Worm (Caenorhabditis elegans) whole organism, L1 larva: ENCODE results near the gene F47B10.5.
A peak's percentile ranks its signal among the peaks of the same experiment; 100 is the strongest.

Source experiments
- Y116A8C.19 ChIP-seq: sonication (generic microtip); optimal IDR thresholded peaks from 2 replicates; lab custom pipeline; 2016; ENCODE audit warnings: missing compliant biosample characterization, missing genetic modification characterization, borderline replicate concordance
- aha-1 ChIP-seq: fragments of 150-350 bp; optimal IDR thresholded peaks from 2 replicates; lab custom pipeline; 2014; ENCODE audit warnings: missing biosample characterization, missing genetic modification characterization
- ama-1 ChIP-seq: fragments of 150-350 bp; optimal IDR thresholded peaks from 2 replicates; lab custom pipeline; 2014
- ceh-8 ChIP-seq: fragments of 200-800 bp; sonication (Bioruptor generic); optimal IDR thresholded peaks from 2 replicates; lab custom pipeline; 2018; ENCODE audit warnings: mild to moderate bottlenecking, missing genetic modification characterization, moderate library complexity, missing compliant biosample characterization
- ceh-88 ChIP-seq: fragments of 200-800 bp; sonication (Bioruptor generic); IDR thresholded peaks from 2 replicates; pipeline ENCODE4 v1.3.6; 2022; ENCODE audit warnings: missing genetic modification characterization, missing compliant biosample characterization
- ces-1 ChIP-seq: fragments of 150-350 bp; optimal IDR thresholded peaks from 2 replicates; lab custom pipeline; 2014; ENCODE audit warnings: missing biosample characterization, missing genetic modification reagents, missing genetic modification characterization
- efl-1 ChIP-seq, 4 experiments: fragments of 150-350 bp; optimal IDR thresholded peaks in 3 of 4; peaks in 1 of 4; 1 replicate in 1 of 4; 2 replicates in 3 of 4; lab custom pipeline; 2014; ENCODE audit warnings: missing biosample characterization in 2 of 4, missing genetic modification characterization in 2 of 4, missing genetic modification reagents in 2 of 4
- egl-13 ChIP-seq: sonication (generic microtip); optimal IDR thresholded peaks from 2 replicates; lab custom pipeline; 2016; ENCODE audit warnings: missing genotype, missing genetic modification reagents, missing genetic modification characterization, missing compliant biosample characterization
- elt-2 ChIP-seq: sonication (generic microtip); optimal IDR thresholded peaks from 2 replicates; lab custom pipeline; 2016; ENCODE audit warnings: missing genetic modification characterization, mild to moderate bottlenecking, inconsistent platforms, missing compliant biosample characterization, missing genetic modification reagents
- ets-5 ChIP-seq: fragments of 200-800 bp; sonication (Bioruptor generic); IDR thresholded peaks from 2 replicates; pipeline ENCODE4 v1.3.6; 2022; ENCODE audit warnings: missing genetic modification characterization, missing compliant biosample characterization
- fkh-4 ChIP-seq: sonication (generic microtip); optimal IDR thresholded peaks from 2 replicates; lab custom pipeline; 2016; ENCODE audit warnings: missing compliant biosample characterization, missing genetic modification characterization, borderline replicate concordance
- fos-1 ChIP-seq: fragments of 150-350 bp; optimal IDR thresholded peaks from 2 replicates; lab custom pipeline; 2014; ENCODE audit warnings: missing biosample characterization, missing genetic modification characterization
- hlh-17 ChIP-seq: fragments of 200-800 bp; sonication (Bioruptor generic); optimal IDR thresholded peaks from 2 replicates; lab custom pipeline; 2018; ENCODE audit warnings: missing genetic modification characterization, mild to moderate bottlenecking, missing compliant biosample characterization, moderate library complexity, borderline replicate concordance
- hpl-2 ChIP-seq: fragments of 150-350 bp; optimal IDR thresholded peaks from 2 replicates; lab custom pipeline; 2014; ENCODE audit warnings: missing biosample characterization, missing genetic modification reagents, missing genetic modification characterization
- jun-1 ChIP-seq: fragments of 150-350 bp; optimal IDR thresholded peaks from 2 replicates; lab custom pipeline; 2014; ENCODE audit warnings: missing biosample characterization, missing genetic modification reagents, missing genetic modification characterization
- lin-14 ChIP-seq: fragments of 200-800 bp; sonication (Bioruptor generic); optimal IDR thresholded peaks from 2 replicates; lab custom pipeline; 2018; ENCODE audit warnings: mild to moderate bottlenecking, missing genetic modification characterization, moderate library complexity, missing compliant biosample characterization
- lin-39 ChIP-seq: fragments of 150-350 bp; optimal IDR thresholded peaks from 2 replicates; lab custom pipeline; 2014; ENCODE audit warnings: missing biosample characterization, missing genetic modification reagents, missing genetic modification characterization
- lir-3 ChIP-seq: sonication (generic microtip); optimal IDR thresholded peaks from 2 replicates; lab custom pipeline; 2016; ENCODE audit warnings: mild to moderate bottlenecking, missing genetic modification characterization, moderate library complexity, missing compliant biosample characterization; ENCODE audit not compliant: poor library complexity
- mab-9 ChIP-seq: fragments of 200-800 bp; sonication (Bioruptor generic); IDR thresholded peaks from 2 replicates; pipeline ENCODE4 v1.3.6; 2022; ENCODE audit warnings: missing genetic modification reagents, missing genetic modification characterization, missing compliant biosample characterization
- mdl-1 ChIP-seq, 2 experiments: fragments of 150-350 bp; optimal IDR thresholded peaks; 2 replicates each; lab custom pipeline; 2014 to 2017; ENCODE audit warnings: missing biosample characterization in 2 of 2, missing genetic modification characterization in 2 of 2, inconsistent platforms in 1 of 2
- mef-2 ChIP-seq: fragments of 150-350 bp; optimal IDR thresholded peaks from 2 replicates; lab custom pipeline; 2014; ENCODE audit warnings: missing biosample characterization, missing genetic modification characterization
- nhr-12 ChIP-seq: sonication (generic microtip); optimal IDR thresholded peaks from 2 replicates; lab custom pipeline; 2017; ENCODE audit warnings: missing biosample characterization, missing genetic modification characterization
- nhr-19 ChIP-seq: fragments of 200-800 bp; sonication (Bioruptor generic); conservative IDR thresholded peaks from 2 replicates; pipeline ENCODE4 v1.3.6; 2022; ENCODE audit warnings: missing genetic modification characterization, missing compliant biosample characterization
- nhr-20 ChIP-seq: sonication (generic microtip); optimal IDR thresholded peaks from 2 replicates; lab custom pipeline; 2016; ENCODE audit warnings: mild to moderate bottlenecking, missing genetic modification characterization, missing compliant biosample characterization
- nhr-237 ChIP-seq: fragments of 150-350 bp; optimal IDR thresholded peaks from 2 replicates; lab custom pipeline; 2014; ENCODE audit warnings: missing biosample characterization, missing genetic modification characterization
- nhr-28 ChIP-seq: fragments of 150-350 bp; optimal IDR thresholded peaks from 2 replicates; lab custom pipeline; 2014; ENCODE audit warnings: missing biosample characterization, missing genetic modification characterization
- nhr-47 ChIP-seq: sonication (generic microtip); optimal IDR thresholded peaks from 2 replicates; lab custom pipeline; 2016; ENCODE audit warnings: mild to moderate bottlenecking, missing genetic modification characterization, moderate library complexity, missing compliant biosample characterization
- nhr-84 ChIP-seq: sonication (generic microtip); optimal IDR thresholded peaks from 2 replicates; lab custom pipeline; 2017; ENCODE audit warnings: missing biosample characterization, missing genetic modification characterization
- pax-3 ChIP-seq: fragments of 200-800 bp; sonication (Bioruptor generic); optimal IDR thresholded peaks from 2 replicates; lab custom pipeline; 2018; ENCODE audit warnings: mild to moderate bottlenecking, missing genetic modification characterization, moderate library complexity, missing compliant biosample characterization
- rnt-1 ChIP-seq: sonication (generic microtip); optimal IDR thresholded peaks from 2 replicates; lab custom pipeline; 2016; ENCODE audit warnings: mild to moderate bottlenecking, missing genetic modification characterization, moderate library complexity, missing compliant biosample characterization
- snpc-4 ChIP-seq: fragments of 150-350 bp; optimal IDR thresholded peaks from 2 replicates; lab custom pipeline; 2014; ENCODE audit warnings: missing biosample characterization, missing genetic modification characterization
- sox-4 ChIP-seq: sonication (generic microtip); optimal IDR thresholded peaks from 2 replicates; lab custom pipeline; 2016; ENCODE audit warnings: missing genetic modification characterization, missing compliant biosample characterization
- swsn-7 ChIP-seq: sonication (generic microtip); optimal IDR thresholded peaks from 2 replicates; lab custom pipeline; 2016; ENCODE audit warnings: missing genetic modification characterization, missing compliant biosample characterization
- tlp-1 ChIP-seq: fragments of 150-350 bp; optimal IDR thresholded peaks from 2 replicates; lab custom pipeline; 2014; ENCODE audit warnings: missing biosample characterization, missing genetic modification characterization
- unc-130 ChIP-seq: fragments of 150-350 bp; optimal IDR thresholded peaks from 2 replicates; lab custom pipeline; 2017; ENCODE audit warnings: missing biosample characterization, missing genetic modification characterization, inconsistent platforms
- unc-86 ChIP-seq: sonication (generic microtip); optimal IDR thresholded peaks from 2 replicates; lab custom pipeline; 2016; ENCODE audit warnings: missing genetic modification characterization, missing compliant biosample characterization
- zip-4 ChIP-seq: fragments of 200-800 bp; sonication (Bioruptor generic); optimal IDR thresholded peaks from 2 replicates; lab custom pipeline; 2018; ENCODE audit warnings: mild to moderate bottlenecking, missing genetic modification characterization, moderate library complexity, missing compliant biosample characterization
- ztf-4 ChIP-seq: fragments of 150-350 bp; optimal IDR thresholded peaks from 2 replicates; lab custom pipeline; 2014; ENCODE audit warnings: missing biosample characterization, missing genetic modification characterization

Gene F47B10.5

DNA sequence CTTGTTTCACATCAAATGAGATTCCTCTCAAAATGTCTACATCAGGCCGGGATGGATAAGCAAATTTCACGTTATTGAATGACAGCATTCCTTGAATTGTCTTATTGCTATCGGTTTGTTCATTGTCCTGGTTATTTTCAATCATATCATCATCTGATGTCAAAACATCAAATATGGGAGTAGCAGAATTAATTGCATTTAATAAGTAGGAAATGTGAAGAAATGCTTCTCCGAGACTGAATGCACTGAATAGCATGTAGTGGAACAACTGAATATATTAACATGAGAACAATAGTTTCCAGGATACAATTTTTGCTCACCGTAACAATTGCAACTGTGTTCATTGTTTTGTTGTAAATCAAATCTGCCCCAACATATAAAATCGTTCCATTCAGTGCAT, 27.8 kb downstream of the F47B10.5 start:
- TF ChIP-seq ets-5 (GFP tag; lab: Robert Waterston, UW) (no peak), nhr-237 (tag; lab: Kevin White, UChicago) (no peak), ama-1 (lab: Kevin White, UChicago) (no peak), hpl-2 (GFP tag; lab: Kevin White, UChicago) (no peak), snpc-4 (tag; lab: Kevin White, UChicago) (no peak), ztf-4 (tag; lab: Kevin White, UChicago) (no peak), sox-4 (tag; lab: Kevin White, UChicago) (no peak), nhr-84 (tag; lab: Kevin White, UChicago) (no peak), rnt-1 (tag; lab: Kevin White, UChicago) (no peak), tlp-1 (no peak), elt-2 (tag; lab: Kevin White, UChicago) (no peak), lir-3 (tag; lab: Kevin White, UChicago) (no peak), Y116A8C.19 (no peak), pax-3 (no peak), jun-1 (tag; lab: Kevin White, UChicago) (no peak), zip-4 (GFP tag; lab: Kevin White, UChicago) (no peak), unc-86 (tag; lab: Kevin White, UChicago) (no peak), lin-39 (tag; lab: Kevin White, UChicago) (no peak), egl-13 (tag; lab: Kevin White, UChicago) (no peak), fkh-4 (tag; lab: Kevin White, UChicago) (no peak)

DNA sequence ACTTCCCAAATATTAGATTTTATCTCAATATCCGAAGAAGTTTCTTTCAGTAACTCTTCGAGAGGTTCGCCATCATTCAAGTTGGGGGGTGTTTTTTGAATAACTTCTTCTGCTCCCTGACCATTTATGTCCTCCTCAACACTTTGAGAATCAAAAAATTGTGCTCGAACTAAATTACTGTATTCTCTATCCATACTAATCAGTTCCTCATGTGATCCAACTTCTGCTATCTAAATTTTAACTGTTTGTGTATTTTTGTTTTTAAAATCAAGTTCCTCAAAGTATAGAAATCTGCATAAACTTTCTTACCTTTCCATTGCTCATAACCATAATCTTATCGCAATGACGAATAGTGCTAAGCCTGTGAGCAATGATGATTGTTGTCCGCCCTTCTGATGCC, 28.7 kb downstream of the F47B10.5 start:
- TF ChIP-seq unc-130 (tag; lab: Kevin White, UChicago): no peak
- no peak for TF ChIP-seq efl-1 (optimal IDR thresholded peaks at IDR 0.05; lab: Kevin White, UChicago)
- TF ChIP-seq efl-1 (GFP tag; optimal IDR thresholded peaks at IDR 0.05 in 1 of 2; lab: Kevin White, UChicago): peak in 1 of 2 experiments; percentile 33
- TF ChIP-seq, all 84 proteins: peak for 1

DNA sequence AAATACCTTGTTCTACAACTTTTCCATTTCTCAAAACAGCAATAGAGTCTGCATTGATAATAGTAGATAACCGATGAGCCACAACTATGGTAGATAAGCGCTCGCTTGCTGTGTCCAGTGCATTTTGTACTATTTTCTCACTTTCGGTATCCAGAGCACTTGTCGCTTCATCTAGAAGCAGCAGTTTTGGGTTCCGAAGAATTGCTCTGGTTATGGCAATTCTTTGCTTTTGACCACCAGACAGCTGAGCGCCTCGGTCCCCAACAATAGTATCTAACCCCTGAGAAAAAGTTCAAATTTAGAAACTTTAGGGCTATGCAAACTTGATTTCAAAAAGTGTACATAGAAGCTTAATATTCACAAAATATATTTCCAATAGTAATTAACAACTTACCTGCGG, 30.7 kb downstream of the F47B10.5 start:
- TF ChIP-seq ces-1 (GFP tag; lab: Kevin White, UChicago) (no peak), ceh-8 (no peak), hlh-17 (no peak), elt-2 (tag; lab: Kevin White, UChicago) (no peak), fos-1 (no peak), unc-86 (tag; lab: Kevin White, UChicago) (no peak), nhr-19 (no peak), snpc-4 (tag; lab: Kevin White, UChicago) (no peak)

DNA sequence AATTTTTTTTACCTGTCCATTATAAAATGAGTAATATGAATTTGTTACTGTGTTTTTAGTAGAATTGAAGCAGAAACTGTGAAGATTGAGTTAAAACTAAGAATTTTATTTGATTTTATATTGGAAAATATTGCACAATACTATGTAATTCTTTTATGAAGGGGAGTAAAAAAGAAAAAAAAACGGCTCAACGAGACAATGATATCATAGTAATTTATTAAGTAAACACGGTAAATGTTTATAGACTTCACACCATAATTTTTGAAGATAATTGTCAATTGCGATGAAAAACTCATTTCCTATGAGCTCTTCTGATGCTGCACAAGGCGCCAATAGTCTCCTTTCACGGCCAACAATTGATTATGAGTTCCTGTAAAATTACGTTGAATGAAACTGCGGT, 31.1 kb downstream of the F47B10.5 start, which contains the start of gene pgp-5:
Gene pgp-5 (minus strand): TSS at position 87 of the 400 bp plus-strand sequence.
- TF ChIP-seq nhr-47: no peak
- no peak for TF ChIP-seq mef-2 (tag; lab: Kevin White, UChicago)
- no peak for TF ChIP-seq nhr-84 (tag; lab: Kevin White, UChicago)
- no peak for TF ChIP-seq nhr-20
- TF ChIP-seq mab-9 (GFP tag; lab: Robert Waterston, UW): no peak
- no peak for TF ChIP-seq lin-14 (GFP tag; lab: Kevin White, UChicago)
- TF ChIP-seq swsn-7 (tag; lab: Kevin White, UChicago): no peak
- TF ChIP-seq nhr-12: no peak
- no peak for TF ChIP-seq ceh-8
- TF ChIP-seq ceh-88: no peak
- TF ChIP-seq nhr-28 (tag; lab: Kevin White, UChicago): no peak
- no peak for TF ChIP-seq snpc-4 (tag; lab: Kevin White, UChicago)
- no peak for TF ChIP-seq sox-4 (tag; lab: Kevin White, UChicago)
- TF ChIP-seq mdl-1 (tag; optimal IDR thresholded peaks at IDR 0.05; lab: Kevin White, UChicago): no peak
- no peak for TF ChIP-seq aha-1 (tag; lab: Kevin White, UChicago)
- no peak for TF ChIP-seq ces-1 (GFP tag; lab: Kevin White, UChicago)
- no peak for TF ChIP-seq Y116A8C.19
- no peak for TF ChIP-seq fos-1
- TF ChIP-seq, all 84 proteins: peak for 0
